Worm (Caenorhabditis elegans) whole organism, L2 larva: ENCODE measurements around the gene pas-7.

Experiments used
- F13H6.1 ChIP-seq: sonication (generic microtip); optimal IDR thresholded peaks from 2 replicates; lab custom pipeline; 2016; ENCODE audit warnings: missing genetic modification characterization, missing compliant biosample characterization
- R02D3.7 ChIP-seq: fragments of 150-350 bp; optimal IDR thresholded peaks from 2 replicates; lab custom pipeline; 2014; ENCODE audit warnings: missing biosample characterization, missing genetic modification characterization
- Y55F3AM.14 ChIP-seq: fragments of 200-800 bp; sonication (Bioruptor generic); optimal IDR thresholded peaks from 2 replicates; lab custom pipeline; 2018; ENCODE audit warnings: mild to moderate bottlenecking, missing genetic modification characterization, missing compliant biosample characterization
- alr-1 ChIP-seq: fragments of 150-350 bp; optimal IDR thresholded peaks from 2 replicates; lab custom pipeline; 2014; ENCODE audit warnings: missing biosample characterization, missing genetic modification characterization
- aly-2 ChIP-seq: fragments of 150-350 bp; optimal IDR thresholded peaks from 2 replicates; lab custom pipeline; 2014; ENCODE audit warnings: missing biosample characterization, missing genetic modification characterization
- ama-1 ChIP-seq: fragments of 150-350 bp; optimal IDR thresholded peaks from 2 replicates; lab custom pipeline; 2018; ENCODE audit warnings: inconsistent platforms
- blmp-1 ChIP-seq: sonication (generic microtip); optimal IDR thresholded peaks from 2 replicates; lab custom pipeline; 2017; ENCODE audit warnings: missing genetic modification characterization, mild to moderate bottlenecking, missing compliant biosample characterization, antibody characterized with exemption, moderate library complexity; ENCODE audit not compliant: insufficient read depth
- ceh-82 ChIP-seq: fragments of 150-350 bp; optimal IDR thresholded peaks from 2 replicates; lab custom pipeline; 2014; ENCODE audit warnings: missing biosample characterization, missing genetic modification characterization
- dmd-4 ChIP-seq: sonication (generic microtip); optimal IDR thresholded peaks from 2 replicates; lab custom pipeline; 2017; ENCODE audit warnings: missing biosample characterization, missing genetic modification characterization
- elt-1 ChIP-seq: fragments of 150-350 bp; optimal IDR thresholded peaks from 2 replicates; lab custom pipeline; 2014; ENCODE audit warnings: missing biosample characterization, missing genetic modification characterization
- elt-3 ChIP-seq: sonication (generic microtip); optimal IDR thresholded peaks from 2 replicates; lab custom pipeline; 2017; ENCODE audit warnings: missing biosample characterization, missing genetic modification characterization
- fos-1 ChIP-seq: fragments of 150-350 bp; optimal IDR thresholded peaks from 2 replicates; lab custom pipeline; 2014; ENCODE audit warnings: missing biosample characterization, missing genetic modification characterization
- gmeb-1 ChIP-seq: fragments of 150-350 bp; optimal IDR thresholded peaks from 2 replicates; lab custom pipeline; 2014; ENCODE audit warnings: missing biosample characterization, missing genetic modification characterization
- lin-11 ChIP-seq: fragments of 150-350 bp; sonication (generic microtip); optimal IDR thresholded peaks from 2 replicates; lab custom pipeline; 2014; ENCODE audit warnings: missing biosample characterization, missing genetic modification characterization, inconsistent platforms, mixed read lengths
- lin-13 ChIP-seq: fragments of 150-350 bp; optimal IDR thresholded peaks from 2 replicates; lab custom pipeline; 2014; ENCODE audit warnings: missing biosample characterization, missing genetic modification reagents, missing genetic modification characterization
- mbf-1 ChIP-seq: sonication (generic microtip); optimal IDR thresholded peaks from 2 replicates; lab custom pipeline; 2017; ENCODE audit warnings: missing biosample characterization, missing genetic modification characterization
- nhr-10 ChIP-seq: sonication (generic microtip); optimal IDR thresholded peaks from 2 replicates; lab custom pipeline; 2017; ENCODE audit warnings: missing biosample characterization, missing genetic modification characterization
- nhr-11 ChIP-seq: fragments of 150-350 bp; optimal IDR thresholded peaks from 2 replicates; lab custom pipeline; 2014; ENCODE audit warnings: missing biosample characterization, missing genetic modification characterization
- nhr-12 ChIP-seq: fragments of 150-350 bp; optimal IDR thresholded peaks from 2 replicates; lab custom pipeline; 2014; ENCODE audit warnings: missing biosample characterization, missing genetic modification characterization
- nhr-21 ChIP-seq: fragments of 150-350 bp; optimal IDR thresholded peaks from 2 replicates; lab custom pipeline; 2014; ENCODE audit warnings: missing biosample characterization, missing genetic modification characterization
- nhr-23 ChIP-seq: fragments of 150-350 bp; optimal IDR thresholded peaks from 2 replicates; lab custom pipeline; 2014; ENCODE audit warnings: missing biosample characterization, missing genetic modification reagents, missing genetic modification characterization
- nhr-237 ChIP-seq: fragments of 150-350 bp; optimal IDR thresholded peaks from 2 replicates; lab custom pipeline; 2014; ENCODE audit warnings: missing biosample characterization, missing genetic modification characterization
- nhr-25 ChIP-seq: fragments of 150-350 bp; sonication (generic microtip); optimal IDR thresholded peaks from 3 replicates; lab custom pipeline; 2014; ENCODE audit warnings: missing biosample characterization, missing genetic modification characterization
- nhr-6 ChIP-seq: fragments of 150-350 bp; optimal IDR thresholded peaks from 2 replicates; lab custom pipeline; 2014; ENCODE audit warnings: missing biosample characterization, missing genetic modification characterization
- sem-4 ChIP-seq: fragments of 150-350 bp; optimal IDR thresholded peaks from 2 replicates; lab custom pipeline; 2014; ENCODE audit warnings: missing biosample characterization, missing genetic modification reagents, missing genetic modification characterization
- sma-3 ChIP-seq: sonication (generic microtip); optimal IDR thresholded peaks from 2 replicates; lab custom pipeline; 2016; ENCODE audit warnings: missing genetic modification reagents, missing genetic modification characterization, missing compliant biosample characterization
- sma-9 ChIP-seq, 2 experiments: fragments of 150-350 bp in 1 of 2; sonication (generic microtip) in 1 of 2; optimal IDR thresholded peaks; 2 replicates each; lab custom pipeline; 2014 to 2016; ENCODE audit warnings: missing genetic modification characterization in 2 of 2, mild to moderate bottlenecking in 1 of 2, missing biosample characterization in 1 of 2, missing compliant biosample characterization in 1 of 2, missing genetic modification reagents in 1 of 2, moderate library complexity in 1 of 2
- snpc-4 ChIP-seq: fragments of 150-350 bp; optimal IDR thresholded peaks from 2 replicates; lab custom pipeline; 2014; ENCODE audit warnings: missing biosample characterization, missing genetic modification characterization
- unc-39 ChIP-seq: fragments of 150-350 bp; optimal IDR thresholded peaks from 2 replicates; lab custom pipeline; 2014; ENCODE audit warnings: missing biosample characterization, missing genetic modification characterization
- unc-55 ChIP-seq: fragments of 150-350 bp; sonication (generic microtip); optimal IDR thresholded peaks from 3 replicates; lab custom pipeline; 2014; ENCODE audit warnings: missing biosample characterization, missing genetic modification reagents, missing genetic modification characterization
- zag-1 ChIP-seq: fragments of 150-350 bp; optimal IDR thresholded peaks from 2 replicates; lab custom pipeline; 2014; ENCODE audit warnings: missing biosample characterization, missing genetic modification characterization
- ztf-1 ChIP-seq: fragments of 200-800 bp; sonication (Bioruptor generic); conservative IDR thresholded peaks from 2 replicates; pipeline ENCODE4 v1.3.6; 2022; ENCODE audit warnings: missing genetic modification characterization, missing compliant biosample characterization
- ztf-11 ChIP-seq: sonication (generic microtip); optimal IDR thresholded peaks from 2 replicates; lab custom pipeline; 2017; ENCODE audit warnings: missing biosample characterization, missing genetic modification characterization
- ztf-4 ChIP-seq: fragments of 150-350 bp; optimal IDR thresholded peaks from 2 replicates; lab custom pipeline; 2014; ENCODE audit warnings: missing biosample characterization, missing genetic modification characterization

pas-7 gene

ce11 chrII:10073986-10074385 is 25.7 kb downstream of the pas-7 start:
- TF ChIP-seq unc-55 (GFP tag; lab: Kevin White, UChicago), result no peak
- TF ChIP-seq ztf-4 (tag; lab: Kevin White, UChicago), result no peak
- no peak for TF ChIP-seq fos-1 (tag; lab: Kevin White, UChicago)
- no peak for TF ChIP-seq nhr-25 (tag; lab: Kevin White, UChicago)
- TF ChIP-seq mbf-1 (tag; lab: Kevin White, UChicago), result no peak

- TF ChIP-seq blmp-1 (tag; lab: Kevin White, UChicago) (no peak), nhr-10 (no peak), sma-3 (GFP tag; lab: Kevin White, UChicago) (no peak), sem-4 (tag; lab: Kevin White, UChicago) (no peak), ama-1 (no peak), zag-1 (no peak), lin-13 (GFP tag; lab: Kevin White, UChicago) (no peak), unc-39 (tag; lab: Kevin White, UChicago) (no peak), fos-1 (tag; lab: Kevin White, UChicago) (no peak), dmd-4 (tag; lab: Kevin White, UChicago) (no peak), nhr-6 (tag; lab: Kevin White, UChicago) (no peak), ceh-82 (tag; lab: Kevin White, UChicago) (no peak)
Measured at ce11 chrII:10067817-10068216, 31.8 kb downstream of the pas-7 start, which contains the start of gene die-1. Gene die-1 (minus strand): TSS chrII:10067917.

ce11 chrII:10065472-10065871 is 34.2 kb downstream of the pas-7 start:
- no peak for TF ChIP-seq nhr-21 (tag; lab: Kevin White, UChicago)

ce11 chrII:10060508-10060907 is 39.1 kb downstream of the pas-7 start, which contains the start of gene stg-1:
Gene stg-1 (minus strand): TSS chrII:10060660.
- TF ChIP-seq lin-13 (GFP tag; lab: Kevin White, UChicago) (no peak), F13H6.1 (no peak), elt-1 (tag; lab: Kevin White, UChicago) (no peak), zag-1 (no peak), ztf-1 (no peak), ztf-11 (tag; lab: Kevin White, UChicago) (no peak), ama-1 (no peak), mbf-1 (tag; lab: Kevin White, UChicago) (no peak), sma-3 (GFP tag; lab: Kevin White, UChicago) (no peak), nhr-23 (tag; lab: Kevin White, UChicago) (no peak), nhr-237 (no peak)

ce11 chrII:10056545-10057038 is 43.1 kb downstream of the pas-7 start, which contains the start of gene C18D1.2:
Gene C18D1.2 (plus strand): TSS chrII:10056988.
- TF ChIP-seq alr-1 (tag; lab: Kevin White, UChicago) (no peak), aly-2 (no peak), ama-1 (no peak), nhr-21 (tag; lab: Kevin White, UChicago) (no peak), snpc-4 (tag; lab: Kevin White, UChicago) (no peak), sma-9 (GFP tag; optimal IDR thresholded peaks at IDR 0.05; lab: Kevin White, UChicago) (no peak), sma-9 (tag; optimal IDR thresholded peaks at IDR 0.05; lab: Kevin White, UChicago) (no peak), gmeb-1 (tag; lab: Kevin White, UChicago) (no peak), F13H6.1 (no peak), lin-13 (GFP tag; lab: Kevin White, UChicago) (no peak), nhr-6 (tag; lab: Kevin White, UChicago) (no peak), nhr-12 (tag; lab: Kevin White, UChicago) (no peak), ztf-1 (no peak), elt-1 (tag; lab: Kevin White, UChicago) (no peak), lin-11 (no peak)

ce11 chrII:10051485-10051884 is 48.2 kb downstream of the pas-7 start:
- TF ChIP-seq nhr-11 (no peak), alr-1 (tag; lab: Kevin White, UChicago) (no peak), R02D3.7 (no peak), elt-3 (tag; lab: Kevin White, UChicago) (no peak), Y55F3AM.14 (GFP tag; lab: Kevin White, UChicago) (no peak), nhr-12 (tag; lab: Kevin White, UChicago) (no peak), fos-1 (tag; lab: Kevin White, UChicago) (no peak)
